Fruit fly (Drosophila melanogaster): ENCODE results near the gene comm3.

The comm3 gene

dm6 chr3L:15587445-15588381 lies 59.8 kb downstream of the comm3 start, which contains the start of gene CG7656 (continued):
- TF ChIP-seq ase (GFP tag; IDR thresholded peaks at IDR 0.05), result peak; percentile 28; the same call in 1 of the 3 replicates
- peak; percentile 75 for TF ChIP-seq HmgZ (tag; optimal IDR thresholded peaks at IDR 0.05)
- TF ChIP-seq Ets65A (GFP tag), result peak; percentile 96
- TF ChIP-seq CG15479 (GFP tag; optimal IDR thresholded peaks at IDR 0.05), result no peak
- no peak for TF ChIP-seq CG42726 (GFP tag; IDR thresholded peaks at IDR 0.05; ENCODE audit: partially characterized antibody)
- peak; percentile 20 for TF ChIP-seq CG15269 (tag; optimal IDR thresholded peaks at IDR 0.05)
- TF ChIP-seq zf30C (GFP tag; optimal IDR thresholded peaks at IDR 0.05), result peak; percentile 18
- TF ChIP-seq BEAF-32 (GFP tag; optimal IDR thresholded peaks at IDR 0.05), result peak; percentile 10
- TF ChIP-seq CG8944 (GFP tag; optimal IDR thresholded peaks at IDR 0.05), result peak; percentile 79
- no peak for TF ChIP-seq nom (GFP tag; optimal IDR thresholded peaks at IDR 0.05)
- no peak for TF ChIP-seq CG1233 (GFP tag; optimal IDR thresholded peaks at IDR 0.05)
- peak; percentile 99 for TF ChIP-seq sd (tag; optimal IDR thresholded peaks at IDR 0.05)
- no peak for TF ChIP-seq Ravus (GFP tag; IDR thresholded peaks at IDR 0.05)
- TF ChIP-seq sisA (GFP tag; IDR thresholded peaks at IDR 0.05), result peak; percentile 62
- TF ChIP-seq Dip2 (GFP tag; IDR thresholded peaks at IDR 0.05), result no peak
- TF ChIP-seq az2 (GFP tag; optimal IDR thresholded peaks at IDR 0.05), result peak; percentile 41
- peak; percentile 89 for TF ChIP-seq MESR4 (GFP tag; optimal IDR thresholded peaks at IDR 0.05)
- no peak for TF ChIP-seq Fer1 (GFP tag; optimal IDR thresholded peaks at IDR 0.05)
- peak; percentile 14; the same call in 1 of the 2 replicates for TF ChIP-seq CG4730 (GFP tag; IDR thresholded peaks at IDR 0.05)
- TF ChIP-seq inv (GFP tag; IDR thresholded peaks at IDR 0.05; ENCODE audit: partially characterized antibody), result no peak
- TF ChIP-seq Sry-β (GFP tag; optimal IDR thresholded peaks at IDR 0.05), result peak; percentile 11
- peak; percentile 45 for TF ChIP-seq CG13775 (GFP tag; optimal IDR thresholded peaks at IDR 0.05)
- TF ChIP-seq CG17912 (GFP tag; optimal IDR thresholded peaks at IDR 0.05), result peak; percentile 62
- TF ChIP-seq cas (GFP tag; IDR thresholded peaks at IDR 0.05), result 0 out of 2 replicates have a peak, but pooled peaks have one; percentile 11
- TF ChIP-seq CG33213 (GFP tag; optimal IDR thresholded peaks at IDR 0.05), result peak; percentile 71
- TF ChIP-seq Hand (GFP tag; optimal IDR thresholded peaks at IDR 0.05), result no peak
- TF ChIP-seq cwo (GFP tag; optimal IDR thresholded peaks at IDR 0.05), result no peak
- peak; percentile 84 for TF ChIP-seq B-H2 (GFP tag; optimal IDR thresholded peaks at IDR 0.05)
- TF ChIP-seq CG6272 (GFP tag; IDR thresholded peaks at IDR 0.05), result peak; percentile 47; the same call in 1 of the 2 replicates
- no peak for TF ChIP-seq CG30431 (GFP tag; optimal IDR thresholded peaks at IDR 0.05)
- TF ChIP-seq CrebB (tag; optimal IDR thresholded peaks at IDR 0.05), result peak; percentile 9
- TF ChIP-seq dimm (GFP tag; IDR thresholded peaks at IDR 0.05), result no peak
- TF ChIP-seq Neu2 (GFP tag; optimal IDR thresholded peaks at IDR 0.05; ENCODE audit: borderline replicate concordance), result no peak
- TF ChIP-seq Hmr (GFP tag; optimal IDR thresholded peaks at IDR 0.05), result peak; percentile 58
- no peak for TF ChIP-seq lola (GFP tag; optimal IDR thresholded peaks at IDR 0.05)
- TF ChIP-seq CG11696 (GFP tag; IDR thresholded peaks at IDR 0.05), result peak; percentile 94
- TF ChIP-seq fu2 (GFP tag; optimal IDR thresholded peaks at IDR 0.05), result peak; percentile 77
- no peak for TF ChIP-seq ac (GFP tag; optimal IDR thresholded peaks at IDR 0.05)
- TF ChIP-seq CG10543 (GFP tag; optimal IDR thresholded peaks at IDR 0.05), result no peak
- peak; percentile 39; the same call in 1 of the 2 replicates for TF ChIP-seq bowl (GFP tag; IDR thresholded peaks at IDR 0.05)
- TF ChIP-seq CG12744 (GFP tag; optimal IDR thresholded peaks at IDR 0.05), result peak; percentile 58
- peak; percentile 68 for TF ChIP-seq maf-S (GFP tag; optimal IDR thresholded peaks at IDR 0.05)
- no peak for TF ChIP-seq CG18619 (GFP tag; optimal IDR thresholded peaks at IDR 0.05)
- no peak for TF ChIP-seq Deaf1 (tag; optimal IDR thresholded peaks at IDR 0.05)
- TF ChIP-seq CG1603 (tag; optimal IDR thresholded peaks at IDR 0.05), result peak; percentile 79
- TF ChIP-seq zfh2 (GFP tag; optimal IDR thresholded peaks at IDR 0.05), result peak; percentile 82
- peak; percentile 63; the same call in 1 of the 2 replicates for TF ChIP-seq CG5953 (GFP tag; IDR thresholded peaks at IDR 0.05)
- TF ChIP-seq emc (GFP tag; optimal IDR thresholded peaks at IDR 0.05), result peak; percentile 47
